Fruit fly (Drosophila melanogaster): ENCODE results near the gene CG9016.

The CG9016 gene

dm6 chr2L:5961169-5961918 is 37.9 kb upstream of the CG9016 start (continued):
- TF ChIP-seq prd (optimal IDR thresholded peaks at IDR 0.05) (no peak), prd (GFP tag; IDR thresholded peaks at IDR 0.05) (0 out of 3 replicates have a peak, but pooled peaks have one; percentile 9), CG4360 (GFP tag; IDR thresholded peaks at IDR 0.05) (0 out of 2 replicates have a peak, but pooled peaks have one; percentile 13), Med (GFP tag) (peak; percentile 13), Pdp1 (GFP tag; optimal IDR thresholded peaks at IDR 0.05) (peak in 1 of 2 experiments; percentile 57), sqz (GFP tag; optimal IDR thresholded peaks at IDR 0.05) (no peak)

- peak; percentile 43 for TF ChIP-seq Hr39 (optimal IDR thresholded peaks at IDR 0.05)
- no peak for TF ChIP-seq CG17385 (GFP tag; optimal IDR thresholded peaks at IDR 0.05)
- 0 out of 2 replicates have a peak, but pooled peaks have one; percentile 13 for TF ChIP-seq Gsc (GFP tag; IDR thresholded peaks at IDR 0.05)
- peak; percentile 61 for TF ChIP-seq Med (GFP tag)
- TF ChIP-seq CG14441 (GFP tag; IDR thresholded peaks at IDR 0.05) = no peak
- no peak for TF ChIP-seq CG10543 (GFP tag; optimal IDR thresholded peaks at IDR 0.05)
- peak; percentile 32 for TF ChIP-seq sens (GFP tag)
- no peak for TF ChIP-seq MTF-1 (GFP tag; optimal IDR thresholded peaks at IDR 0.05; ENCODE audit: borderline replicate concordance)
- no peak for TF ChIP-seq CG12104 (GFP tag; optimal IDR thresholded peaks at IDR 0.05)
- no peak for TF ChIP-seq CG12071 (GFP tag; optimal IDR thresholded peaks at IDR 0.05)
- no peak for TF ChIP-seq ci (GFP tag; IDR thresholded peaks at IDR 0.05)
- no peak for TF ChIP-seq slou (GFP tag; optimal IDR thresholded peaks at IDR 0.05)
- no peak for TF ChIP-seq maf-S (GFP tag; optimal IDR thresholded peaks at IDR 0.05)
- peak; percentile 15; the same call in 1 of the 2 replicates for TF ChIP-seq ssp (GFP tag; IDR thresholded peaks at IDR 0.05)
- no peak for TF ChIP-seq h (optimal IDR thresholded peaks at IDR 0.05)
- TF ChIP-seq CG13123 (GFP tag; optimal IDR thresholded peaks at IDR 0.05) = no peak
- TF ChIP-seq CG16863 (GFP tag; optimal IDR thresholded peaks at IDR 0.05) = no peak
- TF ChIP-seq Rfx (GFP tag; IDR thresholded peaks at IDR 0.05) = no peak
- no peak for TF ChIP-seq CG1529 (GFP tag; optimal IDR thresholded peaks at IDR 0.05)
- TF ChIP-seq jing (GFP tag; optimal IDR thresholded peaks at IDR 0.05) = no peak
- no peak for TF ChIP-seq CG1792 (GFP tag; optimal IDR thresholded peaks at IDR 0.05)
- TF ChIP-seq Trl (optimal IDR thresholded peaks at IDR 0.05) = no peak
- TF ChIP-seq Trl (GFP tag; optimal IDR thresholded peaks at IDR 0.05) = no peak
- TF ChIP-seq CG11093 (GFP tag; IDR thresholded peaks at IDR 0.05) = 0 out of 3 replicates have a peak, but pooled peaks have one; percentile 53
- TF ChIP-seq Opbp (GFP tag; IDR thresholded peaks at IDR 0.05; ENCODE audit: partially characterized antibody) = no peak
- no peak for TF ChIP-seq scrt (GFP tag; optimal IDR thresholded peaks at IDR 0.05)
- TF ChIP-seq CG7987 (GFP tag; optimal IDR thresholded peaks at IDR 0.05) = no peak
- no peak for TF ChIP-seq Drgx (GFP tag; IDR thresholded peaks at IDR 0.05)
- 0 out of 2 replicates have a peak, but pooled peaks have one; percentile 9 for TF ChIP-seq CG6689 (GFP tag; IDR thresholded peaks at IDR 0.05)
- TF ChIP-seq Hmx (GFP tag; optimal IDR thresholded peaks at IDR 0.05) = no peak
- no peak for TF ChIP-seq exex (tag; optimal IDR thresholded peaks at IDR 0.05)
- TF ChIP-seq CG11560 (tag; IDR thresholded peaks at IDR 0.05) = no peak
- TF ChIP-seq CG8765 (GFP tag; IDR thresholded peaks at IDR 0.05) = no peak
- TF ChIP-seq lbe (GFP tag; optimal IDR thresholded peaks at IDR 0.05) = no peak
- no peak for TF ChIP-seq bab2 (GFP tag; optimal IDR thresholded peaks at IDR 0.05)
- no peak for TF ChIP-seq lov (optimal IDR thresholded peaks at IDR 0.05)
- no peak for TF ChIP-seq lov (GFP tag; IDR thresholded peaks at IDR 0.05)
These were observed 36.6 kb upstream of the CG9016 start, which contains the start of gene Vm26Aa for dm6 chr2L:5959863-5960658. TSS of gene Vm26Aa (minus strand) at chr2L:5960340.

Measured in whole organism, embryonic.